Worm (Caenorhabditis elegans): ENCODE measurements around the gene srv-27.

DNA sequence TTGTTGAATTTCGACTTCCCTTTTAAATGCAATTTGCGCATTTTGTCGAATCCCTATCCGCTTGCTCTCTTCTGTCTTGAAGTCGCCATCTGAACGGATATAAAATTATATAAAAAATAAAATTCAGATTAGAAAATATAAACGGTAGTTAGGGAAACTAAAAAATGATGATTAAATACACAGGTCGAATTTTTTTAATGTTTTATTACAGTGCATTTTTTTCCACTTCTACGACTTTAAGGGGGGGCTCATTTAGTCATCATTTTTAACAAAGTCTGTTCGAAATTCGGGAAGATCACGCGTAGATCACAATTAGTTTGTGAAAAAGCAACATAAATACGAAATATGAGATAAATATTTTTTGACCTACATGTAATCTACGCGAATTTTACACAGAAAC, 44.7 kb upstream of the srv-27 start, which contains the start of gene Y73B6BL.14:
- TF ChIP-seq nhr-237 (tag; optimal IDR thresholded peaks at IDR 0.05): no peak
- TF ChIP-seq zag-1 (tag; optimal IDR thresholded peaks at IDR 0.05): no peak
- no peak for TF ChIP-seq mdl-1 (tag; optimal IDR thresholded peaks at IDR 0.05)
- TF ChIP-seq ceh-82 (tag; optimal IDR thresholded peaks at IDR 0.05): no peak
- TF ChIP-seq egl-27 (tag; optimal IDR thresholded peaks at IDR 0.05): no peak
- TF ChIP-seq dmd-4 (tag; optimal IDR thresholded peaks at IDR 0.05): no peak
- no peak for TF ChIP-seq skn-1 (tag; optimal IDR thresholded peaks at IDR 0.05)
- TF ChIP-seq ama-1 (optimal IDR thresholded peaks at IDR 0.05): no peak
- no peak for TF ChIP-seq nhr-25 (tag; optimal IDR thresholded peaks at IDR 0.05)
- no peak for TF ChIP-seq alr-1 (tag; optimal IDR thresholded peaks at IDR 0.05)
- TF ChIP-seq nhr-6 (tag; optimal IDR thresholded peaks at IDR 0.05): no peak
- no peak for TF ChIP-seq lin-13 (GFP tag; optimal IDR thresholded peaks at IDR 0.05)
